Fruit fly (Drosophila melanogaster) S2 (cell line): ENCODE measurements around the gene CG31161.

Experiments
- CG8478 ChIP-seq: fragments of >200 bp; optimal IDR thresholded peaks from 2 replicates; lab custom pipeline; 2018
- CTCF ChIP-seq, 2 experiments: fragments of >200 bp; optimal IDR thresholded peaks; 2 replicates each; lab custom pipeline; 2018

- TF ChIP-seq CG8478 (no peak), CTCF (optimal IDR thresholded peaks at IDR 0.05; lab: Kevin White, UChicago) (peak in 1 of 2 experiments; percentile 26)
Observed at dm6 chr3R:22582981-22583380, 33.3 kb upstream of the CG31161 start, which contains the start of gene Dph5.
